Worm (Caenorhabditis elegans): ENCODE results near the gene tgt-1.

- no peak for TF ChIP-seq sea-2 (GFP tag; optimal IDR thresholded peaks at IDR 0.05)
- no peak for TF ChIP-seq nhr-12 (tag; optimal IDR thresholded peaks at IDR 0.05)
- TF ChIP-seq ztf-4 (tag; optimal IDR thresholded peaks at IDR 0.05) = no peak
- TF ChIP-seq ama-1 (optimal IDR thresholded peaks at IDR 0.05) = no peak
- no peak for TF ChIP-seq nhr-76 (tag; optimal IDR thresholded peaks at IDR 0.05)
- no peak for TF ChIP-seq ceh-82 (tag; optimal IDR thresholded peaks at IDR 0.05)
- no peak for TF ChIP-seq eor-1 (tag; optimal IDR thresholded peaks at IDR 0.05)
- TF ChIP-seq unc-62 (GFP tag; optimal IDR thresholded peaks at IDR 0.05) = no peak
Measured at ce11 chrIV:11923074-11923473, 36.5 kb downstream of the tgt-1 start, which contains the start of gene srlf-31.
